Fruit fly (Drosophila melanogaster) whole organism, pupa: ENCODE data around the gene Oatp26F.

Source experiments
- CG10348 ChIP-seq: fragments of 200-800 bp; sonication (Bioruptor generic); IDR thresholded peaks from 2 replicates; pipeline ENCODE4 v1.3.6; 2022; ENCODE audit warnings: missing biosample characterization, missing genetic modification characterization
- CG32121 ChIP-seq: fragments of 200-800 bp; sonication (Bioruptor generic); IDR thresholded peaks from 2 replicates; pipeline ENCODE4 v1.3.6; 2022; ENCODE audit warnings: missing biosample characterization, missing genetic modification characterization
- Pif1B ChIP-seq: fragments of 200-800 bp; sonication (Bioruptor generic); optimal IDR thresholded peaks from 3 replicates; lab custom pipeline; 2016; ENCODE audit warnings: missing biosample characterization, missing genetic modification characterization
- fd96Ca ChIP-seq: fragments of 200-800 bp; sonication (Bioruptor generic); IDR thresholded peaks from 3 replicates; pipeline ENCODE4 v1.3.6; 2022; ENCODE audit warnings: missing biosample characterization, missing genetic modification characterization

DNA sequence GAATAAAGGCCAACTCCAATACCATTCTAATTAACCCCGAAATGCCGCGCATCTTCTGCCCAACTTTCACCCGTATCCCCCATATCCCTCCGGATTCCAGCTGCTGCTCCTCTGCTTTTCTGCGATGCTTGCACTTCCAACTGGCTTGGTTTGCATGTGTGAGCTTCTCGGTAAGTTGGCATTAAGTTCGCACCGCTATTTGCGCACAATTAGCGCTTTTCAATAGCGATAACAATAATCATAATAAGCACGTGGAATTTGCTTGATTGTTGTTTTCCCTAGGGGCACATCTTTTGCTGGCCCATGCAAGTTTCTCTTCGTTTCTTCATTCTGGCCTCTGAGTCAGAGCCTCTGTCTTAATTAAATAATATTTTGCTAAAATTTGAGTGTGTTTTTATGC is 10.2 kb downstream of the Oatp26F start:
- no peak for TF ChIP-seq fd96Ca (GFP tag; lab: Robert Waterston, UW)
- TF ChIP-seq Pif1B (GFP tag; lab: Kevin White, UChicago): no peak
- TF ChIP-seq CG10348: no peak
- TF ChIP-seq CG32121 (GFP tag; lab: Robert Waterston, UW): no peak
